Fruit fly (Drosophila melanogaster) whole organism, embryonic: Measurements from ENCODE around the gene CG3040.
A peak's percentile ranks its signal among the peaks of the same experiment; 100 is the strongest.

Experiments
- BEAF-32 ChIP-seq: fragments of 200-800 bp; sonication (Bioruptor generic); optimal IDR thresholded peaks from 3 replicates; lab custom pipeline; 2017; ENCODE audit warnings: missing biosample characterization, missing genetic modification characterization, mild to moderate bottlenecking, moderate library complexity, missing genetic modification reagents
- Bdp1 ChIP-seq: fragments of 200-800 bp; sonication (Bioruptor generic); optimal IDR thresholded peaks from 3 replicates; lab custom pipeline; 2016; ENCODE audit warnings: missing biosample characterization, missing genetic modification characterization
- CG11696 ChIP-seq: fragments of 200-800 bp; sonication (Bioruptor generic); IDR thresholded peaks from 2 replicates; pipeline ENCODE4 v1.3.6; 2022; ENCODE audit warnings: missing biosample characterization, missing genetic modification characterization
- CG13287 ChIP-seq: fragments of 200-800 bp; sonication (Bioruptor generic); IDR thresholded peaks from 2 replicates; pipeline ENCODE4 v1.3.6; 2022; ENCODE audit warnings: missing biosample characterization, missing genetic modification characterization; ENCODE audit not compliant: partially characterized antibody
- CG13296 ChIP-seq: fragments of 200-800 bp; sonication (Bioruptor generic); optimal IDR thresholded peaks from 3 replicates; lab custom pipeline; 2018; ENCODE audit warnings: missing biosample characterization, mild to moderate bottlenecking, missing genetic modification characterization
- CG13624 ChIP-seq: fragments of 200-800 bp; sonication (Bioruptor generic); optimal IDR thresholded peaks from 2 replicates; lab custom pipeline; 2016; ENCODE audit warnings: missing biosample characterization, missing genetic modification characterization
- CG1529 ChIP-seq: fragments of 200-800 bp; sonication (Bioruptor generic); optimal IDR thresholded peaks from 3 replicates; lab custom pipeline; 2018; ENCODE audit warnings: missing biosample characterization, missing genetic modification characterization
- CG15514 ChIP-seq: fragments of 200-800 bp; sonication (Bioruptor generic); optimal IDR thresholded peaks from 3 replicates; lab custom pipeline; 2017; ENCODE audit warnings: missing biosample characterization, missing genetic modification characterization, mild to moderate bottlenecking, moderate library complexity, missing genetic modification reagents
- CG16779 ChIP-seq: fragments of 200-800 bp; sonication (Bioruptor generic); IDR thresholded peaks from 2 replicates; pipeline ENCODE4 v1.3.6; 2022; ENCODE audit warnings: missing biosample characterization, missing genetic modification characterization
- CG16813 ChIP-seq: fragments of 200-800 bp; sonication (Bioruptor generic); IDR thresholded peaks from 3 replicates; pipeline ENCODE4 v1.3.6; 2022; ENCODE audit warnings: missing biosample characterization, missing genetic modification characterization; ENCODE audit not compliant: partially characterized antibody
- CG16863 ChIP-seq: fragments of 200-800 bp; sonication (Bioruptor generic); optimal IDR thresholded peaks from 3 replicates; lab custom pipeline; 2016; ENCODE audit warnings: missing biosample characterization, missing genetic modification characterization
- CG17912 ChIP-seq: fragments of 200-800 bp; sonication (Bioruptor generic); optimal IDR thresholded peaks from 2 replicates; lab custom pipeline; 2018; ENCODE audit warnings: missing biosample characterization, mild to moderate bottlenecking, missing genetic modification characterization
- CG18262 ChIP-seq: fragments of 200-800 bp; optimal IDR thresholded peaks from 3 replicates; lab custom pipeline; 2019; ENCODE audit warnings: missing biosample characterization, mild to moderate bottlenecking, missing genetic modification characterization, moderate library complexity
- CG32532 ChIP-seq: fragments of 200-800 bp; sonication (Bioruptor generic); IDR thresholded peaks from 2 replicates; pipeline ENCODE4 v1.3.6; 2022; ENCODE audit warnings: missing biosample characterization, missing genetic modification characterization
- CG33557 ChIP-seq: fragments of 200-800 bp; sonication (Bioruptor generic); optimal IDR thresholded peaks from 2 replicates; lab custom pipeline; 2019; ENCODE audit warnings: missing biosample characterization, mild to moderate bottlenecking, missing genetic modification characterization, moderate library complexity
- CG6272 ChIP-seq: fragments of 200-800 bp; sonication (Bioruptor generic); IDR thresholded peaks from 2 replicates; pipeline ENCODE4 v1.3.6; 2022; ENCODE audit warnings: missing biosample characterization, missing genetic modification characterization
- CG8089 ChIP-seq: fragments of 200-800 bp; sonication (Bioruptor generic); optimal IDR thresholded peaks from 3 replicates; lab custom pipeline; 2016; ENCODE audit warnings: missing biosample characterization, missing genetic modification characterization
- CG9797 ChIP-seq: fragments of 200-800 bp; sonication (Bioruptor generic); optimal IDR thresholded peaks from 3 replicates; lab custom pipeline; 2018; ENCODE audit warnings: missing biosample characterization, mild to moderate bottlenecking, missing genetic modification characterization
- CG9932 ChIP-seq: fragments of 200-800 bp; sonication (Bioruptor generic); IDR thresholded peaks from 2 replicates; pipeline ENCODE4 v1.3.6; 2022; ENCODE audit warnings: missing biosample characterization, missing genetic modification characterization
- Chrac-16 ChIP-seq: fragments of 200-800 bp; sonication (Bioruptor generic); optimal IDR thresholded peaks from 3 replicates; lab custom pipeline; 2016; ENCODE audit warnings: missing biosample characterization, missing genetic modification characterization
- Dfd ChIP-seq, 2 experiments: fragments of >200 bp; optimal IDR thresholded peaks; 2 replicates each; lab custom pipeline; 2017; ENCODE audit warnings: missing biosample characterization in 2 of 2, missing genetic modification characterization in 2 of 2
- Dll ChIP-seq: fragments of 200-800 bp; sonication (Bioruptor generic); IDR thresholded peaks from 4 replicates; pipeline ENCODE4 v1.3.6; 2022; ENCODE audit warnings: missing biosample characterization, missing genetic modification characterization; ENCODE audit not compliant: partially characterized antibody
- E2f1 ChIP-seq: fragments of 200-800 bp; sonication (Bioruptor generic); IDR thresholded peaks from 2 replicates; pipeline ENCODE4 v1.3.6; 2022; ENCODE audit warnings: missing biosample characterization, missing genetic modification characterization
- GATAe ChIP-seq: fragments of 200-800 bp; sonication (Bioruptor generic); conservative IDR thresholded peaks from 2 replicates; pipeline ENCODE4 v1.3.6; 2022; ENCODE audit warnings: missing biosample characterization, missing genetic modification characterization
- Hey ChIP-seq: fragments of 200-800 bp; sonication (Bioruptor generic); optimal IDR thresholded peaks from 3 replicates; lab custom pipeline; 2018; ENCODE audit warnings: missing biosample characterization, mild to moderate bottlenecking, missing genetic modification characterization
- Hr78 ChIP-seq, 2 experiments: fragments of 200-800 bp in 1 of 2; fragments of >200 bp in 1 of 2; sonication (Bioruptor generic) in 1 of 2; optimal IDR thresholded peaks; 2 replicates each; lab custom pipeline; 2017 to 2019; ENCODE audit warnings: missing biosample characterization in 2 of 2, missing genetic modification characterization in 2 of 2, mild to moderate bottlenecking in 1 of 2, moderate library complexity in 1 of 2
- Med ChIP-seq: fragments of 200-800 bp; sonication (Bioruptor generic); peaks from one replicate; lab custom pipeline; 2016; ENCODE audit warnings: missing biosample characterization, missing genetic modification characterization, mild to moderate bottlenecking, inconsistent platforms, moderate library complexity
- Myb ChIP-seq: fragments of 200-800 bp; sonication (Bioruptor generic); optimal IDR thresholded peaks from 2 replicates; lab custom pipeline; 2016; ENCODE audit warnings: missing biosample characterization, missing genetic modification characterization
- Oli ChIP-seq: fragments of 200-800 bp; sonication (Bioruptor generic); optimal IDR thresholded peaks from 2 replicates; lab custom pipeline; 2018; ENCODE audit warnings: missing biosample characterization, mild to moderate bottlenecking, missing genetic modification characterization, moderate library complexity
- Opbp ChIP-seq: fragments of 200-800 bp; sonication (Bioruptor generic); IDR thresholded peaks from 3 replicates; pipeline ENCODE4 v1.3.6; 2022; ENCODE audit warnings: missing biosample characterization, missing genetic modification characterization; ENCODE audit not compliant: partially characterized antibody
- Sry-δ ChIP-seq: fragments of 200-800 bp; sonication (Bioruptor generic); optimal IDR thresholded peaks from 2 replicates; lab custom pipeline; 2016; ENCODE audit warnings: missing biosample characterization, missing genetic modification characterization
- Vsx1 ChIP-seq: fragments of 200-800 bp; sonication (Bioruptor generic); optimal IDR thresholded peaks from 2 replicates; lab custom pipeline; 2017; ENCODE audit warnings: missing biosample characterization, mild to moderate bottlenecking, missing genetic modification characterization, missing genetic modification reagents
- ab ChIP-seq: fragments of 200-800 bp; sonication (Bioruptor generic); optimal IDR thresholded peaks from 2 replicates; lab custom pipeline; 2016; ENCODE audit warnings: missing biosample characterization, missing genetic modification characterization
- bab2 ChIP-seq: fragments of 200-800 bp; sonication (Bioruptor generic); optimal IDR thresholded peaks from 2 replicates; lab custom pipeline; 2016; ENCODE audit warnings: missing biosample characterization, missing genetic modification characterization
- bowl ChIP-seq: fragments of 200-800 bp; sonication (Bioruptor generic); IDR thresholded peaks from 2 replicates; pipeline ENCODE4 v1.3.6; 2022; ENCODE audit warnings: missing biosample characterization, missing genetic modification characterization
- chif ChIP-seq, 2 experiments: fragments of 200-800 bp; sonication (Bioruptor generic); optimal IDR thresholded peaks; 3 replicates each; lab custom pipeline; 2016; ENCODE audit warnings: missing biosample characterization in 2 of 2, missing genetic modification characterization in 2 of 2
- corto ChIP-seq: fragments of 200-800 bp; sonication (Bioruptor generic); optimal IDR thresholded peaks from 2 replicates; lab custom pipeline; 2016; ENCODE audit warnings: missing biosample characterization, mild to moderate bottlenecking, missing genetic modification characterization, moderate library complexity
- dmrt99B ChIP-seq: fragments of 200-800 bp; sonication (Bioruptor generic); optimal IDR thresholded peaks from 2 replicates; lab custom pipeline; 2018; ENCODE audit warnings: missing biosample characterization, mild to moderate bottlenecking, missing genetic modification characterization, moderate library complexity
- esg ChIP-seq: fragments of 200-800 bp; sonication (Bioruptor generic); conservative IDR thresholded peaks from 2 replicates; pipeline ENCODE4 v1.3.6; 2022; ENCODE audit warnings: missing biosample characterization, missing genetic modification characterization
- exex ChIP-seq: fragments of 200-800 bp; sonication (Bioruptor generic); optimal IDR thresholded peaks from 4 replicates; lab custom pipeline; 2018; ENCODE audit warnings: missing biosample characterization, mild to moderate bottlenecking, missing genetic modification characterization, moderate library complexity
- fu2 ChIP-seq: fragments of 200-800 bp; sonication (Bioruptor generic); optimal IDR thresholded peaks from 2 replicates; lab custom pipeline; 2016; ENCODE audit warnings: missing biosample characterization, missing genetic modification characterization
- kay ChIP-seq: fragments of 200-800 bp; sonication (Bioruptor generic); optimal IDR thresholded peaks from 2 replicates; lab custom pipeline; 2016; ENCODE audit warnings: missing biosample characterization, missing genetic modification characterization
- lbe ChIP-seq: fragments of 200-800 bp; sonication (Bioruptor generic); optimal IDR thresholded peaks from 2 replicates; lab custom pipeline; 2016; ENCODE audit warnings: missing biosample characterization, mild to moderate bottlenecking, missing genetic modification characterization
- nerfin-2 ChIP-seq: fragments of 200-800 bp; sonication (Bioruptor generic); IDR thresholded peaks from 2 replicates; pipeline ENCODE4 v1.3.6; 2022; ENCODE audit warnings: missing biosample characterization, missing genetic modification characterization; ENCODE audit not compliant: partially characterized antibody
- tna ChIP-seq: fragments of 200-800 bp; sonication (Bioruptor generic); IDR thresholded peaks from 2 replicates; pipeline ENCODE4 v1.3.6; 2022; ENCODE audit warnings: missing biosample characterization, missing genetic modification characterization; ENCODE audit not compliant: partially characterized antibody
- wdn ChIP-seq: fragments of 200-800 bp; sonication (Bioruptor generic); IDR thresholded peaks from 2 replicates; pipeline ENCODE4 v1.3.6; 2022; ENCODE audit warnings: missing biosample characterization, missing genetic modification characterization
- z ChIP-seq: fragments of 200-800 bp; sonication (Bioruptor generic); IDR thresholded peaks from 3 replicates; pipeline ENCODE4 v1.3.6; 2022; ENCODE audit warnings: missing biosample characterization, missing genetic modification characterization
- zfh1 ChIP-seq: fragments of 200-800 bp; sonication (Bioruptor generic); IDR thresholded peaks from 3 replicates; pipeline ENCODE4 v1.3.6; 2022; ENCODE audit warnings: missing biosample characterization, missing genetic modification characterization

The CG3040 gene

dm6 chrX:6969364-6970137, 3.6 kb downstream of the CG3040 start, which contains the start of gene CG4586 (continued):
- TF ChIP-seq Sry-δ (peak; percentile 64), Myb (GFP tag; lab: Kevin White, UChicago) (peak; percentile 84), CG1529 (GFP tag; lab: Kevin White, UChicago) (peak; percentile 91), CG18262 (tag; lab: Kevin White, UChicago) (peak; percentile 90), nerfin-2 (no peak), CG15514 (GFP tag; lab: Kevin White, UChicago) (peak; percentile 95), Med (GFP tag; lab: Kevin White, UChicago) (peak; percentile 100), CG9932 (GFP tag; lab: Robert Waterston, UW) (peak; percentile 88), Bdp1 (GFP tag; lab: Kevin White, UChicago) (peak; percentile 90), CG16813 (GFP tag; lab: Robert Waterston, UW) (no peak), z (GFP tag; lab: Robert Waterston, UW) (peak; percentile 65; the same call in 1 of the 3 replicates), fu2 (GFP tag; lab: Kevin White, UChicago) (peak; percentile 95), Oli (tag; lab: Kevin White, UChicago) (peak; percentile 93), bab2 (GFP tag; lab: Kevin White, UChicago) (peak; percentile 94), CG13287 (GFP tag; lab: Robert Waterston, UW) (no peak), Hey (tag; lab: Kevin White, UChicago) (peak; percentile 85), corto (GFP tag; lab: Kevin White, UChicago) (peak; percentile 96), Dll (no peak), CG13296 (GFP tag; lab: Kevin White, UChicago) (peak; percentile 98), Dfd (GFP tag; optimal IDR thresholded peaks at IDR 0.05; lab: Kevin White, UChicago) (no peak), bowl (peak; percentile 93), E2f1 (peak; percentile 92), ab (peak; percentile 55), Opbp (GFP tag; lab: Robert Waterston, UW) (no peak), exex (tag; lab: Kevin White, UChicago) (peak; percentile 84), kay (GFP tag; lab: Kevin White, UChicago) (peak; percentile 80), GATAe (GFP tag; lab: Robert Waterston, UW) (peak; percentile 82), CG32532 (peak; percentile 96), CG6272 (GFP tag; lab: Robert Waterston, UW) (peak; percentile 68), CG16863 (peak; percentile 94), esg (GFP tag; lab: Robert Waterston, UW) (peak; percentile 85), CG13624 (GFP tag; lab: Kevin White, UChicago) (peak; percentile 97), lbe (GFP tag; lab: Kevin White, UChicago) (peak; percentile 97), BEAF-32 (GFP tag; lab: Kevin White, UChicago) (peak; percentile 5), zfh1 (GFP tag; lab: Robert Waterston, UW) (peak; percentile 91), chif (GFP tag; optimal IDR thresholded peaks at IDR 0.05; lab: Kevin White, UChicago) (peak; percentile 92), CG11696 (GFP tag; lab: Robert Waterston, UW) (peak; percentile 93), Chrac-16 (peak; percentile 91), tna (GFP tag; lab: Robert Waterston, UW) (no peak), CG8089 (GFP tag; lab: Kevin White, UChicago) (peak; percentile 91), CG17912 (peak; percentile 80), dmrt99B (tag; lab: Kevin White, UChicago) (peak; percentile 95), CG9797 (GFP tag; lab: Kevin White, UChicago) (peak; percentile 22), CG33557 (GFP tag; lab: Kevin White, UChicago) (peak; percentile 55), wdn (peak; percentile 93), Hr78 (GFP tag; optimal IDR thresholded peaks at IDR 0.05; lab: Kevin White, UChicago) (peak in 1 of 2 experiments; percentile 72), Vsx1 (GFP tag; lab: Kevin White, UChicago) (peak; percentile 90), CG16779 (peak; percentile 94)
